Worm (Caenorhabditis elegans): ENCODE results near the gene exo-1.

Gene exo-1

DNA sequence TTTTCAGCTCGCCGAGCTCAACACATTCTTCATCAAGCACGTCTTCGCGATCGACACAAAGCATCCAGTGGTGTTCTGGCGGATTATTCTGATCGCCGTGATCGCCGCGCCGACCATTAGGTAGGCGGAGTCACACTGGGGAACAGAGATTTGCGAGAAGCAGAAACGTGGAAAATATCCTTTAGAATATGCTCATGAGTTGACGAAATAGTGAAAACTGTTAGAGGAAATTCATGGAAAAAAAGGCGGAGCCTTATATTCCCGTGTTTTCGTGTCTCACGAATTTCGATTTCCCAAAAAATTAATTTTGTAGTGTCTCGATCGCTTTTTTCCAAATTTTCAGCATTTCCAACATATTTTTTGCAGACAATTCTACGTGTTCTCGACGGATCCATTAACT, 51.2 kb downstream of the exo-1 start:
- no peak for TF ChIP-seq madf-10 (tag; optimal IDR thresholded peaks at IDR 0.05)
- no peak for TF ChIP-seq T26A5.8 (tag; optimal IDR thresholded peaks at IDR 0.05)
- TF ChIP-seq die-1 (tag; optimal IDR thresholded peaks at IDR 0.05) = no peak
- TF ChIP-seq bed-1 (GFP tag; IDR thresholded peaks at IDR 0.05) = no peak
- TF ChIP-seq dox-1 (GFP tag; IDR thresholded peaks at IDR 0.05) = no peak
- TF ChIP-seq F37B4.10 (GFP tag; IDR thresholded peaks at IDR 0.05) = no peak
- no peak for TF ChIP-seq repo-1 (tag; optimal IDR thresholded peaks at IDR 0.05)
- no peak for TF ChIP-seq rec-8 (tag; optimal IDR thresholded peaks at IDR 0.05)
- no peak for TF ChIP-seq fkh-3 (tag; optimal IDR thresholded peaks at IDR 0.05)
- TF ChIP-seq zfh-2 (GFP tag; conservative IDR thresholded peaks at IDR 0.05) = no peak
- TF ChIP-seq ceh-79 (tag; optimal IDR thresholded peaks at IDR 0.05) = no peak
- TF ChIP-seq F22D6.2 (tag; optimal IDR thresholded peaks at IDR 0.05) = no peak

Data from whole organism, young adult.